Worm (Caenorhabditis elegans): ENCODE results near the gene memi-2.

- TF ChIP-seq tab-1 (GFP tag; IDR thresholded peaks at IDR 0.05), result no peak
- TF ChIP-seq T22C8.4 (GFP tag; IDR thresholded peaks at IDR 0.05), result no peak
- TF ChIP-seq ztf-29 (GFP tag; IDR thresholded peaks at IDR 0.05), result no peak
- no peak for TF ChIP-seq med-1 (GFP tag; optimal IDR thresholded peaks at IDR 0.05; ENCODE audit: insufficient read depth)
- TF ChIP-seq klf-2 (GFP tag; conservative IDR thresholded peaks at IDR 0.05), result no peak
- TF ChIP-seq flt-1 (GFP tag; IDR thresholded peaks at IDR 0.05), result no peak
- no peak for TF ChIP-seq ztf-23 (GFP tag; IDR thresholded peaks at IDR 0.05)
- no peak for TF ChIP-seq ref-1 (GFP tag; conservative IDR thresholded peaks at IDR 0.05)
Observed at ce11 chrIV:13354044-13354443, 46.3 kb downstream of the memi-2 start.

Measured in whole organism, midembryonic.